Worm (Caenorhabditis elegans) whole organism, L4 larva: ENCODE results near the gene sdz-15.

Experiments
- F49E8.2 ChIP-seq: sonication (generic microtip); optimal IDR thresholded peaks from 2 replicates; lab custom pipeline; 2016; ENCODE audit warnings: missing compliant biosample characterization, mild to moderate bottlenecking, missing genetic modification characterization, borderline replicate concordance
- Y48G9A.11 ChIP-seq: fragments of 200-800 bp; sonication (Bioruptor generic); IDR thresholded peaks from 2 replicates; pipeline ENCODE4 v1.3.6; 2022; ENCODE audit warnings: missing genetic modification reagents, missing genetic modification characterization, missing compliant biosample characterization
- ZK546.5 ChIP-seq, 2 experiments: sonication (generic microtip); optimal IDR thresholded peaks; 2 replicates each; lab custom pipeline; 2017; ENCODE audit warnings: missing biosample characterization in 2 of 2, missing genetic modification characterization in 2 of 2
- aha-1 ChIP-seq: fragments of 150-350 bp; peaks from one replicate; lab custom pipeline; 2014; ENCODE audit warnings: missing biosample characterization, missing genetic modification characterization
- ceh-20 ChIP-seq: fragments of 200-800 bp; sonication (Bioruptor generic); IDR thresholded peaks from 2 replicates; pipeline ENCODE4 v1.3.6; 2022; ENCODE audit warnings: missing genetic modification reagents, missing genetic modification characterization, missing compliant biosample characterization
- daf-19 ChIP-seq: fragments of 200-800 bp; sonication (Bioruptor generic); conservative IDR thresholded peaks from 2 replicates; pipeline ENCODE4 v1.3.6; 2022; ENCODE audit warnings: missing genetic modification characterization, missing compliant biosample characterization
- daf-8 ChIP-seq: fragments of 200-800 bp; sonication (Bioruptor generic); IDR thresholded peaks from 2 replicates; pipeline ENCODE4 v1.3.6; 2022; ENCODE audit warnings: missing genetic modification characterization, missing compliant biosample characterization
- dpl-1 ChIP-seq: fragments of 150-350 bp; optimal IDR thresholded peaks from 2 replicates; lab custom pipeline; 2014; ENCODE audit warnings: missing biosample characterization, missing genetic modification reagents, missing genetic modification characterization
- duxl-1 ChIP-seq: sonication (generic microtip); optimal IDR thresholded peaks from 2 replicates; lab custom pipeline; 2016; ENCODE audit warnings: mild to moderate bottlenecking, missing genetic modification characterization, moderate library complexity, missing compliant biosample characterization; ENCODE audit not compliant: poor library complexity
- fkh-10 ChIP-seq: fragments of 150-350 bp; optimal IDR thresholded peaks from 2 replicates; lab custom pipeline; 2014; ENCODE audit warnings: missing biosample characterization, missing genetic modification reagents, missing genetic modification characterization
- lim-7 ChIP-seq: fragments of 200-800 bp; sonication (Bioruptor generic); IDR thresholded peaks from 2 replicates; pipeline ENCODE4 v1.3.6; 2022; ENCODE audit warnings: missing genetic modification characterization, missing compliant biosample characterization
- lin-15B ChIP-seq: fragments of 150-350 bp; sonication (generic microtip); optimal IDR thresholded peaks from 3 replicates; lab custom pipeline; 2014; ENCODE audit warnings: missing biosample characterization, missing genetic modification characterization
- lin-38 ChIP-seq: fragments of 200-800 bp; sonication (Bioruptor generic); IDR thresholded peaks from 2 replicates; pipeline ENCODE4 v1.3.6; 2022; ENCODE audit warnings: missing genetic modification reagents, missing genetic modification characterization, missing compliant biosample characterization
- lir-3 ChIP-seq: sonication (generic microtip); optimal IDR thresholded peaks from 2 replicates; lab custom pipeline; 2016; ENCODE audit warnings: mild to moderate bottlenecking, missing genetic modification characterization, missing compliant biosample characterization
- mxl-2 ChIP-seq: fragments of 200-800 bp; sonication (Bioruptor generic); conservative IDR thresholded peaks from 2 replicates; pipeline ENCODE4 v1.3.6; 2022; ENCODE audit warnings: missing genetic modification reagents, missing genetic modification characterization, missing compliant biosample characterization
- nhr-11 ChIP-seq: fragments of 150-350 bp; optimal IDR thresholded peaks from 2 replicates; lab custom pipeline; 2014; ENCODE audit warnings: missing biosample characterization, missing genetic modification characterization
- nhr-111 ChIP-seq: fragments of 200-800 bp; sonication (Bioruptor generic); optimal IDR thresholded peaks from 2 replicates; lab custom pipeline; 2018; ENCODE audit warnings: mild to moderate bottlenecking, missing genetic modification characterization, missing compliant biosample characterization
- nhr-41 ChIP-seq: fragments of 200-800 bp; sonication (Bioruptor generic); IDR thresholded peaks from 2 replicates; pipeline ENCODE4 v1.3.6; 2022; ENCODE audit warnings: missing genetic modification reagents, missing genetic modification characterization, missing compliant biosample characterization
- pqm-1 ChIP-seq: sonication (generic microtip); optimal IDR thresholded peaks from 2 replicates; lab custom pipeline; 2017; ENCODE audit warnings: missing biosample characterization, missing genetic modification characterization
- rbr-2 ChIP-seq: sonication (generic microtip); optimal IDR thresholded peaks from 2 replicates; lab custom pipeline; 2016; ENCODE audit warnings: missing genotype, missing genetic modification characterization, missing compliant biosample characterization
- saeg-2 ChIP-seq: fragments of 200-800 bp; sonication (Bioruptor generic); IDR thresholded peaks from 2 replicates; pipeline ENCODE4 v1.3.6; 2022; ENCODE audit warnings: missing genetic modification reagents, missing genetic modification characterization, missing compliant biosample characterization
- set-16 ChIP-seq: fragments of 200-800 bp; sonication (Bioruptor generic); IDR thresholded peaks from 2 replicates; pipeline ENCODE4 v1.3.6; 2022; ENCODE audit warnings: missing genetic modification reagents, missing genetic modification characterization, missing compliant biosample characterization
- spr-1 ChIP-seq: sonication (generic microtip); optimal IDR thresholded peaks from 2 replicates; lab custom pipeline; 2016; ENCODE audit warnings: mild to moderate bottlenecking, missing genetic modification characterization, missing compliant biosample characterization
- unc-130 ChIP-seq: sonication (generic microtip); optimal IDR thresholded peaks from 2 replicates; lab custom pipeline; 2016; ENCODE audit warnings: missing genetic modification reagents, missing genetic modification characterization, missing compliant biosample characterization
- ztf-11 ChIP-seq: fragments of 150-350 bp; optimal IDR thresholded peaks from 2 replicates; lab custom pipeline; 2014; ENCODE audit warnings: missing biosample characterization, missing genetic modification characterization
- ztf-7 ChIP-seq: fragments of 150-350 bp; optimal IDR thresholded peaks from 2 replicates; lab custom pipeline; 2014; ENCODE audit warnings: missing biosample characterization, missing genetic modification characterization

sdz-15 gene

ce11 chrIII:6467005-6467404, 31.3 kb upstream of the sdz-15 start, which contains the start of gene T26A5.2:
T26A5.2 (plus strand) TSS chrIII:6467305.
- no peak for TF ChIP-seq ceh-20 (GFP tag; lab: Robert Waterston, UW)
- peak; percentile 4 for TF ChIP-seq aha-1 (tag; lab: Kevin White, UChicago)
- TF ChIP-seq, all 104 proteins: peak for 1

ce11 chrIII:6471451-6471850, 26.8 kb upstream of the sdz-15 start, which contains the start of gene wht-6:
wht-6 (plus strand) TSS chrIII:6471751.
- TF ChIP-seq set-16 (GFP tag; lab: Robert Waterston, UW), result no peak
- TF ChIP-seq ZK546.5 (tag; optimal IDR thresholded peaks at IDR 0.05; lab: Kevin White, UChicago), result no peak
- TF ChIP-seq daf-19 (GFP tag; lab: Robert Waterston, UW), result no peak
- TF ChIP-seq lin-15B (tag; lab: Kevin White, UChicago), result no peak
- no peak for TF ChIP-seq unc-130 (GFP tag; lab: Kevin White, UChicago)
- TF ChIP-seq F49E8.2 (tag; lab: Kevin White, UChicago), result no peak
- no peak for TF ChIP-seq aha-1 (tag; lab: Kevin White, UChicago)
- TF ChIP-seq duxl-1 (tag; lab: Kevin White, UChicago), result no peak

- no peak for TF ChIP-seq daf-8 (GFP tag; lab: Robert Waterston, UW)
- no peak for TF ChIP-seq fkh-10 (GFP tag; lab: Kevin White, UChicago)
- TF ChIP-seq mxl-2, result no peak
- TF ChIP-seq saeg-2 (GFP tag; lab: Robert Waterston, UW), result no peak
- TF ChIP-seq ztf-11 (tag; lab: Kevin White, UChicago), result no peak
- no peak for TF ChIP-seq nhr-11
- TF ChIP-seq nhr-41 (GFP tag; lab: Robert Waterston, UW), result no peak
- TF ChIP-seq duxl-1 (tag; lab: Kevin White, UChicago), result no peak
- TF ChIP-seq set-16 (GFP tag; lab: Robert Waterston, UW), result no peak
These were observed 21.9 kb upstream of the sdz-15 start for ce11 chrIII:6476380-6476779.

DNA sequence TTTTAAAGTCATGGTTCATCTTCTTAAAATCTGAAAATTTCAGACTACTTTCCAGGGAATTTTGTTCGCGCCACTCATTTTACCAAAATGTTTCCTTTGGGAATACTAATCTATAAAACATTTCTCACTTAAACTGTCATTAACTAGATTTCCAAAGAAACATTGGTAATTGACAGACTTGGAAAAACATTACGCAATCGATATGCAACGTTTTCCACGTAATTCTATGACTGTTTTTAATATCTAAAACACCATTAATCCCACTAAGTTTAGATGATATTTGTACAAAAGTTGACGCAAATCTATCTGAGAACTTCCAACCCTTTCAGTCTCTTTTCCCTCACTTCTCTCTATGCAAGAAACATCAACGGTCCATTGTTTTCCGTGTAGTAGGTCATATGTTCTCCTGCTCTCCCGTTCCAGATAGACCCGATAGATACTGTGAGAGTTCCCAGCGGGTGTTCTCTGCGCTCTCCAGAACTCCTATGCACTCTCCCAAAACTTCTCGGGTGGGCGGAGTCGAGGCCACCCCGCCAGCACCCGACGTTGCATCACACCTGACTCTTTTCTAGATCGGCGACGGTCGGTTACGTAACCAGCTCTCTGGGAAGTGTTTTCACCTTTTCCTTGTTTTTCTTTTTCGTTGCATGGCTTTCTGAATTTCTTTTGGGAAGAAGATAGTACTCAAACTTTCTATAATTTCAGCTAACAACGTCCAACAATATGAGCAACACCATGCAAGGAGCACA, 19.8 kb upstream of the sdz-15 start, which contains the start of gene zip-8:
Gene zip-8 (plus strand): TSS at position 700 of the 749 bp plus-strand sequence.
- TF ChIP-seq lim-7 (GFP tag; lab: Robert Waterston, UW), result no peak
- TF ChIP-seq set-16 (GFP tag; lab: Robert Waterston, UW), result peak; percentile 66
- TF ChIP-seq aha-1 (tag; lab: Kevin White, UChicago), result peak; percentile 71

DNA sequence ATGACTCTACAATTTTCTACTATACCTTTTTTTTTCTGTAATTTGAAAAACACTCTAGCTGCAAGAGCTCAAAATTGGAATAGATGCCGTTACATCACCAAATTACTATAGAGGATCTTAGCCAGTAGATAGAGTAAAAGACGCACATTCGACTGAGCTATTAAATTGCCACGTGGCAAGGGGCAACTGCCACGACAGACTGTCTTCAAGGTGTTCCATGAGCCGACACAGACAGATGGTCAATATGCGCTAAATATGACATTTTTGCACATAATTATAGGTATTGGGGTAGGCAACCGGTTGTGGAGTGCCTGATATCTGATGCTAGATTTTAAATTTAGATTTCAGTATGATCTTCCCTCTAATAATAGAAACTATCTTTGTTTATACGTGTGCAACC, 18.8 kb upstream of the sdz-15 start:
- TF ChIP-seq lin-38 (GFP tag; lab: Robert Waterston, UW), result no peak
- peak; percentile 93 for TF ChIP-seq aha-1 (tag; lab: Kevin White, UChicago)
- no peak for TF ChIP-seq pqm-1 (tag; lab: Kevin White, UChicago)
- no peak for TF ChIP-seq lir-3

- TF ChIP-seq spr-1 (tag; lab: Kevin White, UChicago), result no peak
- no peak for TF ChIP-seq ztf-7 (tag; lab: Kevin White, UChicago)
- TF ChIP-seq, all 104 proteins: peak for 0
These were observed 15.4 kb upstream of the sdz-15 start, which contains the start of gene chtb-2 for ce11 chrIII:6482918-6483317. chtb-2 (plus strand) TSS chrIII:6483218.

DNA sequence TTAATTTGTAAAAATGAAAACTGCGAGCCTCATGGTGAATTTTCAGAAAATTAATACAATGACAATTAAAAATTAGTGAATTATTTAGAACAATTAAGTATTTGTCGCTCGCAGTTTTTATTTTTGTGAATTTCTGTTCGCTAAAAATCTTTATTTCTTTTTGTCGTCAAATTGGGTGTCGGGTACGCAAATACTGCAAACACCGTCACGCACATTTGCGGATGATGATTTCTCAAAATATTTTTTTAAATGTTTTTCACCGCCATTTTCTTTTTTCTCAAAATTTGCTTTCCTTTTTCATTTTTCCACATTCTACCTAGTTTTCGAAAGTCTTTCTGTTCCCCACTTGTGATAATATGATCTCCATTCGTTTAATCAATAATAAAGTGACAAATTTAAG, 9.4 kb upstream of the sdz-15 start:
- TF ChIP-seq rbr-2 (tag; lab: Kevin White, UChicago), result peak; percentile 24
- TF ChIP-seq Y48G9A.11, result no peak
- no peak for TF ChIP-seq nhr-111 (GFP tag; lab: Kevin White, UChicago)
- TF ChIP-seq dpl-1 (GFP tag; lab: Kevin White, UChicago), result peak; percentile 63
